Fruit fly (Drosophila melanogaster) whole organism, adult: Measurements from ENCODE around the gene HIP-R.

Source experiments
- CG11617 ChIP-seq: fragments of 200-800 bp; sonication (Bioruptor generic); optimal IDR thresholded peaks from 2 replicates; lab custom pipeline; 2017; ENCODE audit warnings: mild to moderate bottlenecking, missing biosample characterization, missing genetic modification reagents, missing genetic modification characterization
- CG12768 ChIP-seq: fragments of 200-800 bp; sonication (Bioruptor generic); optimal IDR thresholded peaks from 2 replicates; lab custom pipeline; 2017; ENCODE audit warnings: missing biosample characterization, missing genetic modification characterization, mild to moderate bottlenecking, moderate library complexity, missing genetic modification reagents
- CG14711 ChIP-seq: fragments of 200-800 bp; sonication (Bioruptor generic); optimal IDR thresholded peaks from 2 replicates; lab custom pipeline; 2018; ENCODE audit warnings: missing biosample characterization, mild to moderate bottlenecking, missing genetic modification characterization, moderate library complexity
- CG1620 ChIP-seq: fragments of 200-800 bp; sonication (Bioruptor generic); optimal IDR thresholded peaks from 2 replicates; lab custom pipeline; 2016; ENCODE audit warnings: missing biosample characterization, missing genetic modification characterization
- CG33017 ChIP-seq: fragments of 200-800 bp; sonication (Bioruptor generic); optimal IDR thresholded peaks from 2 replicates; lab custom pipeline; 2018; ENCODE audit warnings: missing biosample characterization, mild to moderate bottlenecking, missing genetic modification characterization, moderate library complexity
- CG5204 ChIP-seq: fragments of 200-800 bp; sonication (Bioruptor generic); optimal IDR thresholded peaks from 2 replicates; lab custom pipeline; 2016; ENCODE audit warnings: missing biosample characterization, missing genetic modification characterization
- CG7045 ChIP-seq: fragments of 200-800 bp; sonication (Bioruptor generic); optimal IDR thresholded peaks from 2 replicates; lab custom pipeline; 2017; ENCODE audit warnings: missing biosample characterization, mild to moderate bottlenecking, missing genetic modification characterization
- CG7101 ChIP-seq: fragments of 200-800 bp; sonication (Bioruptor generic); optimal IDR thresholded peaks from 2 replicates; lab custom pipeline; 2018; ENCODE audit warnings: missing biosample characterization, mild to moderate bottlenecking, missing genetic modification characterization, moderate library complexity
- Clk ChIP-seq: fragments of 200-800 bp; sonication (Bioruptor generic); optimal IDR thresholded peaks from 2 replicates; lab custom pipeline; 2017; ENCODE audit warnings: missing biosample characterization, missing genetic modification characterization
- Crg-1 ChIP-seq: fragments of 200-800 bp; sonication (Bioruptor generic); optimal IDR thresholded peaks from 2 replicates; lab custom pipeline; 2016; ENCODE audit warnings: missing biosample characterization, missing genetic modification characterization
- Hr96 ChIP-seq: fragments of 200-800 bp; sonication (Bioruptor generic); optimal IDR thresholded peaks from 2 replicates; lab custom pipeline; 2016; ENCODE audit warnings: missing biosample characterization, missing genetic modification characterization
- Mnt ChIP-seq: fragments of 200-800 bp; sonication (Bioruptor generic); optimal IDR thresholded peaks from 2 replicates; lab custom pipeline; 2016; ENCODE audit warnings: missing biosample characterization, mild to moderate bottlenecking, missing genetic modification characterization
- bab1 ChIP-seq: fragments of 200-800 bp; sonication (Bioruptor generic); optimal IDR thresholded peaks from 3 replicates; lab custom pipeline; 2019; ENCODE audit warnings: missing biosample characterization, mild to moderate bottlenecking, missing genetic modification characterization, moderate library complexity
- cic ChIP-seq: fragments of 200-800 bp; sonication (Bioruptor generic); optimal IDR thresholded peaks from 2 replicates; lab custom pipeline; 2017; ENCODE audit warnings: missing biosample characterization, mild to moderate bottlenecking, missing genetic modification characterization, moderate library complexity
- cnc ChIP-seq, 2 experiments: fragments of >200 bp; optimal IDR thresholded peaks; 2 replicates each; lab custom pipeline; 2017
- kay ChIP-seq: fragments of 200-800 bp; sonication (Bioruptor generic); peaks from one replicate; lab custom pipeline; 2016; ENCODE audit warnings: missing biosample characterization, missing genetic modification characterization, borderline replicate concordance
- ovo ChIP-seq: fragments of 200-800 bp; sonication (Bioruptor generic); optimal IDR thresholded peaks from 2 replicates; lab custom pipeline; 2016; ENCODE audit warnings: missing biosample characterization, missing genetic modification characterization
- pad ChIP-seq: fragments of 200-800 bp; sonication (Bioruptor generic); optimal IDR thresholded peaks from 3 replicates; lab custom pipeline; 2017; ENCODE audit warnings: missing biosample characterization, missing genetic modification characterization, mild to moderate bottlenecking, moderate library complexity, missing genetic modification reagents
- tj ChIP-seq: fragments of 200-800 bp; sonication (Bioruptor generic); optimal IDR thresholded peaks from 3 replicates; lab custom pipeline; 2017; ENCODE audit warnings: missing biosample characterization, mild to moderate bottlenecking, missing genetic modification characterization, moderate library complexity
- toe ChIP-seq: fragments of 200-800 bp; sonication (Bioruptor generic); optimal IDR thresholded peaks from 2 replicates; lab custom pipeline; 2016; ENCODE audit warnings: missing biosample characterization, missing genetic modification characterization

HIP-R gene

DNA sequence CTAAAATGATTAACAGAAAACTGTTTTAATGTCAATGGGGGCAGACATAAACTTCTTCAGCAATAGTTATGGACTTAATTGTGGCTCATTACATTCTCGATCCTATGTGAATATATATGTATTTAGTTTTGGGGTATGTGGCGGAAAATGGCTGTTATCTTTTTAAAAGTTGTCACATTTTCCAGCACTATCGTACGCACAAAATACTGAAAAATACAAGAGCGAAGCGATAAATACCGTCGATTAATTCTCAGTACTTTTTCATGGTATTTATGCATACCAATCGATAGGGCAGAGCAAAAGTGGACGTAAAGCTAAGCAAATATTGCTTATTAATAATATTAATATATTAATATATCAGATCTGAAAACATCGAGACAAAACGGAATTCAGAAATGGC lies at the start of gene HIP-R:
Gene HIP-R, plus strand, starts transcription at position 201 of the 400 bp plus-strand sequence.
- peak; percentile 18 for TF ChIP-seq kay (GFP tag; lab: Kevin White, UChicago)

DNA sequence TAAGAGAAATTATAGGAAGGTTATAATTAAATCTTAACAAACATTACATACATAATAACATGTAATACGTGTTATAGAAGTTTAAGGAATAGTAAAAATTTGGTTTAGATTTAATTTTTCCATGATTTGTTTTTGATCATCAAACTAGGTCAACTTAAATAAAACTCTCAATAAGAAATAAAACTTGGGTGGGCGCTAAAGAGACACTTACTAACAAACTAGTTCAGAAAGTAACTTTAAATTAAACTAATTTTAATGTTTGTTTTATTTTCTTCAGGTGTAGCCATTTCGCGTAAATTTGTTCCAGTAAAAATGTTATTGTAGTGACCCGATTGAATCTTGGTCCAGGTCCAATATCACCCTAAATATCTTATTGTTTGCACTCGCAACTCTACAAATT lies 49.5 kb upstream of the HIP-R start:
- TF ChIP-seq CG12768 (GFP tag; lab: Kevin White, UChicago): no peak
- TF ChIP-seq ovo (GFP tag; lab: Kevin White, UChicago): no peak
- no peak for TF ChIP-seq cic
- TF ChIP-seq cnc (optimal IDR thresholded peaks at IDR 0.05; lab: Kevin White, UChicago): no peak
- no peak for TF ChIP-seq Clk (GFP tag; lab: Kevin White, UChicago)
- TF ChIP-seq CG1620: no peak
- no peak for TF ChIP-seq CG7101 (tag; lab: Kevin White, UChicago)
- TF ChIP-seq CG7045 (GFP tag; lab: Kevin White, UChicago): no peak
- TF ChIP-seq kay (GFP tag; lab: Kevin White, UChicago): no peak
- no peak for TF ChIP-seq toe (GFP tag; lab: Kevin White, UChicago)
- no peak for TF ChIP-seq bab1 (GFP tag; lab: Kevin White, UChicago)
- no peak for TF ChIP-seq CG11617 (GFP tag; lab: Kevin White, UChicago)
- TF ChIP-seq CG33017 (tag; lab: Kevin White, UChicago): no peak
- TF ChIP-seq CG5204: no peak
- no peak for TF ChIP-seq Mnt (GFP tag; lab: Kevin White, UChicago)
- TF ChIP-seq tj (GFP tag; lab: Kevin White, UChicago): no peak
- no peak for TF ChIP-seq CG14711
- TF ChIP-seq pad (GFP tag; lab: Kevin White, UChicago): no peak
- TF ChIP-seq Hr96 (GFP tag; lab: Kevin White, UChicago): no peak
- TF ChIP-seq Crg-1 (GFP tag; lab: Kevin White, UChicago): no peak

- peak; percentile 82 for TF ChIP-seq tj (GFP tag; lab: Kevin White, UChicago)
- peak; percentile 17 for TF ChIP-seq CG11617 (GFP tag; lab: Kevin White, UChicago)
- TF ChIP-seq Crg-1 (GFP tag; lab: Kevin White, UChicago): peak; percentile 52
- peak; percentile 29 for TF ChIP-seq CG12768 (GFP tag; lab: Kevin White, UChicago)
- TF ChIP-seq CG7101 (tag; lab: Kevin White, UChicago): no peak
- peak; percentile 85 for TF ChIP-seq ovo (GFP tag; lab: Kevin White, UChicago)
- TF ChIP-seq CG1620: peak; percentile 15
- TF ChIP-seq cnc (optimal IDR thresholded peaks at IDR 0.05; lab: Kevin White, UChicago): peak; percentile 77 to 94
- peak; percentile 91 for TF ChIP-seq Mnt (GFP tag; lab: Kevin White, UChicago)
- TF ChIP-seq kay (GFP tag; lab: Kevin White, UChicago): peak; percentile 78
- TF ChIP-seq CG14711: no peak
- no peak for TF ChIP-seq CG7045 (GFP tag; lab: Kevin White, UChicago)
- no peak for TF ChIP-seq toe (GFP tag; lab: Kevin White, UChicago)
- no peak for TF ChIP-seq CG5204
- TF ChIP-seq cic: peak; percentile 89
- TF ChIP-seq bab1 (GFP tag; lab: Kevin White, UChicago): peak; percentile 81
- TF ChIP-seq Clk (GFP tag; lab: Kevin White, UChicago): no peak
- TF ChIP-seq Hr96 (GFP tag; lab: Kevin White, UChicago): peak; percentile 49
- TF ChIP-seq pad (GFP tag; lab: Kevin White, UChicago): peak; percentile 91
- peak; percentile 46 for TF ChIP-seq CG33017 (tag; lab: Kevin White, UChicago)
Observed at dm6 chrX:3740725-3741440, 48.9 kb upstream of the HIP-R start.

DNA sequence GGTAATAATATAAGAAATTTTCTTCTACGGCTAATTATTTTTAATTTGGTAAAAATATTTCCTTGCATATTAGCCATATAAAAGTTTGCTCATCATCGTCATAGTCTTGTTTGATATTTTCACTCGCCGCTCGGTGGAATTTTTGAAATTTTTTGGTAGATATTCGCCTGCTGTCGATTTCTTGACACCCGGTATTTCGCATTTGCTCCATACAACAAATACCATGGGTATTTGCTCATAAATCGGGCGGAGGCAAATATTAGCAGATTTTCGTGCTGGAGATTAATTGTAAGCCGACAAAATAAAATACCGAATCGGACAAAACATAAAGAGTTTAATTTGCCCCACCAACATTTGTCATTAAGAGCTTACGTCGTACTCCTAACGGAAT lies 48.2 kb upstream of the HIP-R start:
- TF ChIP-seq CG7045 (GFP tag; lab: Kevin White, UChicago): no peak
- TF ChIP-seq cic: no peak
- no peak for TF ChIP-seq pad (GFP tag; lab: Kevin White, UChicago)
- no peak for TF ChIP-seq Hr96 (GFP tag; lab: Kevin White, UChicago)
- TF ChIP-seq kay (GFP tag; lab: Kevin White, UChicago): no peak
- no peak for TF ChIP-seq CG11617 (GFP tag; lab: Kevin White, UChicago)
- TF ChIP-seq Mnt (GFP tag; lab: Kevin White, UChicago): no peak
- no peak for TF ChIP-seq bab1 (GFP tag; lab: Kevin White, UChicago)
- TF ChIP-seq cnc (optimal IDR thresholded peaks at IDR 0.05; lab: Kevin White, UChicago): no peak
- no peak for TF ChIP-seq toe (GFP tag; lab: Kevin White, UChicago)
- no peak for TF ChIP-seq Crg-1 (GFP tag; lab: Kevin White, UChicago)
- TF ChIP-seq CG7101 (tag; lab: Kevin White, UChicago): no peak
- no peak for TF ChIP-seq CG1620
- TF ChIP-seq CG12768 (GFP tag; lab: Kevin White, UChicago): no peak
- no peak for TF ChIP-seq tj (GFP tag; lab: Kevin White, UChicago)

DNA sequence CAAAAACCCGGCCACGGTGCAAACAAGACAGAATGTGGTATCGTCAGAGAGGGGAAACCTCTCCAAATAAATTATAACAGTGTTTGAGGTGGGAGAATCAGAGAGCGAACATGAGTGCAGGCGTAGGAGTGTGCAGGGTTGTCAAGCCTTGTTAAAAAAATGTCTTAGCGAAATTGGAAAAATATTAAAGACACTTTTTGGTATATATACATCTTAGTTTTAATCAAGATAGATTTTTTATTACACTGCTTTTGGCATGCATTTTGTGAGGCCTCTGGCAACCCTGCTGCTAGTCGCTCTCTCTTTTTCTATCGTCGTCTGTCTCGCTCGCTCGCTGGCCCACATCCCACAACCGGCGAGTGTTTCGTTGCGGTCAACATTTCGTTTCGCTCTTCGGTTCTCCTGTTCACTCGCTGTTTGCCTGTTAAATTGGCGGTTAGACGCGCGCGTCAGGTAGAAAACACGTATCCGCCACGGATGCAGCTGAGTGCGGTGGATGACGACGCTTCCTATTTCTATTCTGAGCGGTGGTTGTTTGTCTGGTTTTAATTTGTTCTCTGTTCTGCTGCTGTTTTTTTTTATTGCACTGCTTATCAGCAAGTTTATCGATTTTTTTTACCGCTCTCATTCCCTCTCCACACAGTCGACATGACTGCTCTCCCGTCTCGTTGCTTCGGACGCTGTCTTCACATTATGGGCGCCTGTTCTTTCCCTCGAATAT lies 47.6 kb upstream of the HIP-R start:
- TF ChIP-seq kay (GFP tag; lab: Kevin White, UChicago): peak; percentile 96
- TF ChIP-seq bab1 (GFP tag; lab: Kevin White, UChicago): peak; percentile 100
- TF ChIP-seq Mnt (GFP tag; lab: Kevin White, UChicago): peak; percentile 99
- peak; percentile 99 for TF ChIP-seq CG7045 (GFP tag; lab: Kevin White, UChicago)
- TF ChIP-seq Clk (GFP tag; lab: Kevin White, UChicago): peak; percentile 99
- TF ChIP-seq toe (GFP tag; lab: Kevin White, UChicago): peak; percentile 99
- peak; percentile 99 for TF ChIP-seq pad (GFP tag; lab: Kevin White, UChicago)
- peak; percentile 100 for TF ChIP-seq CG14711
- TF ChIP-seq CG11617 (GFP tag; lab: Kevin White, UChicago): peak; percentile 100
- no peak for TF ChIP-seq cnc (optimal IDR thresholded peaks at IDR 0.05; lab: Kevin White, UChicago)
- TF ChIP-seq Hr96 (GFP tag; lab: Kevin White, UChicago): peak; percentile 100
- TF ChIP-seq ovo (GFP tag; lab: Kevin White, UChicago): peak; percentile 100
- TF ChIP-seq CG33017 (tag; lab: Kevin White, UChicago): peak; percentile 99
- TF ChIP-seq CG5204: peak; percentile 99
- peak; percentile 97 for TF ChIP-seq cic
- TF ChIP-seq CG1620: peak; percentile 100
- TF ChIP-seq CG7101 (tag; lab: Kevin White, UChicago): peak; percentile 100
- TF ChIP-seq CG12768 (GFP tag; lab: Kevin White, UChicago): peak; percentile 99
- TF ChIP-seq Crg-1 (GFP tag; lab: Kevin White, UChicago): peak; percentile 100
- peak; percentile 98 for TF ChIP-seq tj (GFP tag; lab: Kevin White, UChicago)
